Worm (Caenorhabditis elegans) whole organism, early embryonic: Measurements from ENCODE around the gene EGAP1.1.

ENCODE experiments used
- ama-1 ChIP-seq: fragments of 150-350 bp; optimal IDR thresholded peaks from 2 replicates; lab custom pipeline; 2014
- ceh-36 ChIP-seq: sonication (generic microtip); optimal IDR thresholded peaks from 2 replicates; lab custom pipeline; 2016; ENCODE audit warnings: missing genetic modification characterization, inconsistent platforms, missing compliant biosample characterization
- flt-1 ChIP-seq: fragments of 200-800 bp; sonication (Bioruptor generic); IDR thresholded peaks from 2 replicates; pipeline ENCODE4 v1.3.6; 2022; ENCODE audit warnings: missing genetic modification characterization, missing compliant biosample characterization
- scrt-1 ChIP-seq: fragments of 200-800 bp; sonication (Bioruptor generic); IDR thresholded peaks from 2 replicates; pipeline ENCODE4 v1.3.6; 2022; ENCODE audit warnings: missing genetic modification characterization, missing compliant biosample characterization

DNA sequence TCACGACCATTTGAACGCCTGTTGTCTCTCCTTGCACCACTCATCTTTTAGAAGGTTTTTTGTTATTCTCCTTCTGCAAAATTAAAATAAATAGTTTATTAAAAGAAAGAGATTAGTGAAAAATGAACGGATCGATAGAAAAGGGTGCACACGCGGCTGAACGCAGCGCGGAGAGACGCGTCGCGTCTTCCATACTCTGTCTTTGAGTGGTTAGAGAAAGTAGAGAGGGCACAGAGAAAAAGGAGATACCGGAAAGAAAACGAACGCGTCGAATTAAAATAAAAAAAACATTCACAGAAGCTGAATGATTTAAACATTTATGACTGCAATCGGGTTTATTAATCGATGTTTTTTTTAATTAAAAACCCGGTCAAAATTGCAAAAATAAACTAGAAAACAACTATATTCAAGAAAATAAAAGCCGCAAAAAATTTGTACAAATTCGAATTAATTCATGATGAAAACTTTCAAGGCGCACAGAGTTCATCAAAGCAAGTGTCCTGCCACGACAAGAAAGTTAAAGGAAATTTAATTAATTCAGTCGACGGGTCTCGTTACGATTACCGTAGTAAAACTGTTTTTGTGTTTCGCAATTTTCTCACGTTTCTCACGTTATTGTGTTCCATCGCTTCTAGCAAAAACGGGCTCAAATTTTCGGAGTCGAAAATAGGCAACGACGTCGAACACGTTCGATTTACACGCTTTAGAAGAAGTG is 21.3 kb upstream of the EGAP1.1 start, which contains the start of the genes nono-1 and nop-1:
- TF ChIP-seq flt-1 (GFP tag; lab: Robert Waterston, UW) (no peak), ama-1 (lab: Kevin White, UChicago) (no peak), ceh-36 (tag; lab: Kevin White, UChicago) (no peak), scrt-1 (GFP tag; lab: Robert Waterston, UW) (no peak)
